Worm (Caenorhabditis elegans) whole organism, L3 larva: ENCODE measurements around the gene dnj-2.
A peak's percentile ranks its signal among the peaks of the same experiment; 100 is the strongest.

Experiments
- elt-2 ChIP-seq: sonication (generic microtip); optimal IDR thresholded peaks from 2 replicates; lab custom pipeline; 2016; ENCODE audit warnings: missing genetic modification reagents, mild to moderate bottlenecking, missing genetic modification characterization, missing compliant biosample characterization
- fos-1 ChIP-seq: fragments of 150-350 bp; optimal IDR thresholded peaks from 2 replicates; lab custom pipeline; 2014; ENCODE audit warnings: missing biosample characterization, missing genetic modification characterization
- nhr-23 ChIP-seq: fragments of 150-350 bp; optimal IDR thresholded peaks from 2 replicates; lab custom pipeline; 2014; ENCODE audit warnings: missing biosample characterization, missing genetic modification reagents, missing genetic modification characterization
- nhr-43 ChIP-seq: sonication (generic microtip); optimal IDR thresholded peaks from 2 replicates; lab custom pipeline; 2016; ENCODE audit warnings: mild to moderate bottlenecking, missing genetic modification characterization, missing compliant biosample characterization; ENCODE audit not compliant: poor library complexity, severe bottlenecking
- pha-4 ChIP-seq: fragments of 150-350 bp; optimal IDR thresholded peaks from 2 replicates; lab custom pipeline; 2014; ENCODE audit warnings: missing biosample characterization, missing genetic modification reagents, missing genetic modification characterization
- skn-1 ChIP-seq: fragments of 150-350 bp; optimal IDR thresholded peaks from 2 replicates; lab custom pipeline; 2014; ENCODE audit warnings: missing biosample characterization, missing genetic modification characterization

ce11 chrIV:11269483-11269882 lies 44.3 kb downstream of the dnj-2 start:
- no peak for TF ChIP-seq fos-1 (tag; lab: Kevin White, UChicago)
- TF ChIP-seq nhr-43 = no peak
- no peak for TF ChIP-seq nhr-23 (tag; lab: Kevin White, UChicago)
- peak; percentile 90 for TF ChIP-seq pha-4 (tag; lab: Kevin White, UChicago)
- TF ChIP-seq skn-1 = no peak
- TF ChIP-seq elt-2 (tag; lab: Kevin White, UChicago) = no peak
